Worm (Caenorhabditis elegans): ENCODE data around the gene C15B12.3.

DNA sequence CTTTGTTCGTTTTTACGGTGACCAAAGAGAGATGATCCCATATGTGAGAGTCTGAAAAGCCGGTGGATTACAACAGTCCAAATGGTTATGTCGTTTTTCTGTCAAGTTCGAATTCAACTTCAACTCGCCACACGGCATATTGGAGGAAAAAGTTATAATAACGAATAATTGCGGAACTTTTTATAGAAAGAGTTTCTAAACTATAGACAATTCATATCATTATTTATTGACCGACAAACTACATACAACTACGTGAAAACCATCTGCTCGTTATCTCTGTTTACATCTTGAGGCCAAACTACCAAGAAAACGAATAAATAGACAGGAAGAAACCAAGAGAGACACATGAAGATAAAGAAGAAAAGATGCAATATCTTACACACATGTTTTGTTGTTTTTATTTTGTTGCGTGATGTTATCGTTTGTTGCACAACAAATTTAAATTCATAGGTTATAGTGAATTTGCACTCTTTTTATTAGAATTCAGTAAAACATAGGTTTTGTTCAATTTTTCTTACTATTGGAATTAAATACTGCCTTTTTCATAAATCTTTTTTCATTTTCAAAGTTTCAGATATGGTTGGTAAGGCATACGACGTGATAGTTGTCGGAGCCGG lies 6.4 kb upstream of the C15B12.3 start, which contains the start of the genes C15B12.4 and C15B12.8:
- TF ChIP-seq ceh-100 (GFP tag; IDR thresholded peaks at IDR 0.05) (no peak), madf-10 (tag; optimal IDR thresholded peaks at IDR 0.05) (no peak), lin-40 (tag; optimal IDR thresholded peaks at IDR 0.05) (no peak), F33H1.4 (GFP tag; IDR thresholded peaks at IDR 0.05) (no peak)

Measured in whole organism, young adult.